Worm (Caenorhabditis elegans) whole organism, L1 larva: ENCODE measurements around the gene Y50E8A.5.

Source experiments
- aly-2 ChIP-seq: fragments of 150-350 bp; optimal IDR thresholded peaks from 2 replicates; lab custom pipeline; 2014; ENCODE audit warnings: missing biosample characterization, missing genetic modification characterization
- fos-1 ChIP-seq: fragments of 150-350 bp; optimal IDR thresholded peaks from 2 replicates; lab custom pipeline; 2014; ENCODE audit warnings: missing biosample characterization, missing genetic modification characterization
- nhr-11 ChIP-seq: fragments of 150-350 bp; optimal IDR thresholded peaks from 2 replicates; lab custom pipeline; 2014; ENCODE audit warnings: missing biosample characterization, missing genetic modification characterization
- zag-1 ChIP-seq: fragments of 150-350 bp; optimal IDR thresholded peaks from 2 replicates; lab custom pipeline; 2014; ENCODE audit warnings: missing biosample characterization, missing genetic modification characterization

ce11 chrV:14729343-14729742 lies 7.4 kb downstream of the Y50E8A.5 start, which contains the start of gene oig-3:
- no peak for TF ChIP-seq aly-2
- no peak for TF ChIP-seq fos-1 (tag; lab: Kevin White, UChicago)
- no peak for TF ChIP-seq zag-1 (tag; lab: Kevin White, UChicago)
- TF ChIP-seq nhr-11: no peak
